Fruit fly (Drosophila melanogaster) whole organism: Measurements from ENCODE around the gene PMP34.

Experiments
- CG8478 ChIP-seq: fragments of >200 bp; optimal IDR thresholded peaks from 2 replicates; lab custom pipeline; 2018; ENCODE audit warnings: inconsistent platforms
- Dll ChIP-seq: fragments of >200 bp; optimal IDR thresholded peaks from 2 replicates; lab custom pipeline; 2017
- EcR ChIP-seq, 2 experiments: fragments of >200 bp; optimal IDR thresholded peaks; 2 replicates each; lab custom pipeline; 2017; ENCODE audit warnings: missing biosample characterization in 2 of 2, missing genetic modification characterization in 2 of 2, missing genetic modification reagents in 2 of 2
- pan ChIP-seq: fragments of >200 bp; optimal IDR thresholded peaks from 2 replicates; lab custom pipeline; 2017
- psq ChIP-seq: fragments of >200 bp; optimal IDR thresholded peaks from 2 replicates; lab custom pipeline; 2017
- usp ChIP-seq: fragments of >200 bp; optimal IDR thresholded peaks from 2 replicates; lab custom pipeline; 2017; ENCODE audit warnings: missing biosample characterization, missing genetic modification characterization, mixed read lengths

Gene PMP34

DNA sequence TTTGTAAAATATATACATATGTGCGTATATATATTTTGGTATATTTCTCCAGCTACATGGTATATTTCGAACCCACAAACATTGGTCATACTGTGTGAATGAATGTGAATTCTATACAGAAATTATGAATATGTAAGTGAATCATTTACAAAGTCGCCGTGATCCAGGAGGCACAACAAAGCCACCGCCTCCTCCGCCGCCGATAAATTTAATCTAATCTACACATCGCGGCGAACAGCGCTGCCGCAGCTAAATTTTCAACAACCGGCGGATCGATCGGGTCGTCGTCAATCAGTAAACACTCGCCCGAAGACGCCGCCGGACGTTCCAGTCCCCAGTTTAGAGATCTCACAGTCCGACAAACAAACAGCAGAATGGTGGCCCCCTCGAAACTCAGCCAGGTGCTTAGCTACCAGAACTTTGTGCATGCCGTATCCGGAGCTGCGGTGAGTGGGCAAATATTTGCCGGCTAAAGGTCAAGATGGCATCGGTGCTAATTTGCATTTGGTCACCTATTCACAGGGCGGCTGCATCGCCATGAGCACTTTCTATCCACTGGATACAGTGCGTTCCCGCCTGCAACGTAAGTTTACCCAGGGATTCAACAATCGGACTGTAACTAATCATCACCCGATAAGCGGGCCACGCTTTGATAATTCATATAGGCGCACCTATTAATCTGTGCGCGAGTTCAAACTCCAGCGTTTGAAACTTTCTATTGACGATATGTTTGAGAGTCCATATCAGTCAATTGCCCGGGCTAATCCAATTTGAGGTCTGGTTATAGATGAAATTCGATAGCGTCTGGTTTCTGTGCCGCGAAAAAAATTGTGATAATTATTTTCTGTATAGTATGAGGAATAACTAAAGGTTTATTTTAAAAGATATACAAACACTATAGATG, at the start of gene PMP34:
Gene PMP34 (plus strand): TSS at position 79 of the 904 bp plus-strand sequence.
- TF ChIP-seq pan (lab: Kevin White, UChicago) (no peak), usp (GFP tag; lab: Kevin White, UChicago) (no peak), psq (lab: Kevin White, UChicago) (no peak), Dll (no peak), CG8478 (lab: Kevin White, UChicago) (no peak), EcR (GFP tag; optimal IDR thresholded peaks at IDR 0.05; lab: Kevin White, UChicago) (no peak)

DNA sequence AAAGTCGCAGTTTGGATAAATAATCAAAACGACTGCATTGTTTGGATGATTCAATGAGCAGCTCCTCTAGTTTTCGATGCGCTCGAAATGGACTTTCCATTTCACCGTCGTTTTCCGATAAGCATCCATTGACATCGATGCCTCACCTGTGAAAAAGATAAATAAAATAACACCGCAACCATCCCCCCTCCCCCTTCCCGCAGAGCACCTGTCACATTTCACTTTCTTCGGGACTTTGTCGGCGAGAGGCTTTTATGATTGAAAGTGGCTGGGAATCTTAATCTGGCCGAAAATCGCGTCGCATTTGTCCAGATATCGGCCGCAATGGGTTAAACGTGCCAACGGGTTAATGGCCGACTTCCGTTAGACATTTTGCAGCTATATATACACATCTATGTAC, 49.3 kb upstream of the PMP34 start:
- no peak for TF ChIP-seq psq (lab: Kevin White, UChicago)

- TF ChIP-seq Dll (no peak), psq (lab: Kevin White, UChicago) (no peak), pan (lab: Kevin White, UChicago) (no peak), usp (GFP tag; lab: Kevin White, UChicago) (no peak), EcR (GFP tag; optimal IDR thresholded peaks at IDR 0.05; lab: Kevin White, UChicago) (no peak), CG8478 (lab: Kevin White, UChicago) (no peak)
These were observed 48.6 kb upstream of the PMP34 start for dm6 chr3L:4269920-4270319.

dm6 chr3L:4270949-4271827, 47.4 kb upstream of the PMP34 start:
- TF ChIP-seq EcR (GFP tag; optimal IDR thresholded peaks at IDR 0.05; lab: Kevin White, UChicago) (no peak), pan (lab: Kevin White, UChicago) (no peak), usp (GFP tag; lab: Kevin White, UChicago) (no peak), Dll (no peak), CG8478 (lab: Kevin White, UChicago) (no peak), psq (lab: Kevin White, UChicago) (no peak)

DNA sequence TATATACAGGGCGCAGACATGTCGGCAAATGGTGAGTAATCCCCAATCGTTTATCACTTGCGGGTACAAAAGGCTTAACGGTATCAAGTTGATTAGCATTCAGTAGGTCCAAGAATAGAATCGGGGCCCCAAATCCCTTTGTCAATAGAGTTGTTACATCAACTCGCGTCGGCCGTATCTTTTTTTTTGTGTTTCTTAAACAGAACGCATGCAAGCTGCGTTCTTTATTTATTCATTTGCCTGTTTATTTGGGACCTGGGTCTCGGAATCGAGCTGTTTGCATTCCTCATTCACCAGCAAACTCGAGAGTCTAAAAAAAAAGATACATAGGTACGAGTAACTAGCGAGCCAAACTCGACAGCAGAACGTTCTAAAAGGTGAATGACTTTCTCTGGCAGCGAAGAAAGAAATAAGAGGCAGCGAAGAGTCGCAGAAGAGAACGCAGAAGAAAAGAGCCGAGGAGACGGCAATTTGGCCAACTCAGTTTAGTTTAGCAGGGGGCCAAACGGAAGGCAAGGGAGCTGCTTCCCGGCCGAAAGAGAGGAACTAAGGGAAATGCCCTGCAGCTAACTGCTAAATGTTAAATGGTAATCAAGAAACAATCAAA, 46.3 kb upstream of the PMP34 start:
- TF ChIP-seq pan (lab: Kevin White, UChicago) (no peak), EcR (GFP tag; optimal IDR thresholded peaks at IDR 0.05; lab: Kevin White, UChicago) (peak; percentile 13 to 89)

DNA sequence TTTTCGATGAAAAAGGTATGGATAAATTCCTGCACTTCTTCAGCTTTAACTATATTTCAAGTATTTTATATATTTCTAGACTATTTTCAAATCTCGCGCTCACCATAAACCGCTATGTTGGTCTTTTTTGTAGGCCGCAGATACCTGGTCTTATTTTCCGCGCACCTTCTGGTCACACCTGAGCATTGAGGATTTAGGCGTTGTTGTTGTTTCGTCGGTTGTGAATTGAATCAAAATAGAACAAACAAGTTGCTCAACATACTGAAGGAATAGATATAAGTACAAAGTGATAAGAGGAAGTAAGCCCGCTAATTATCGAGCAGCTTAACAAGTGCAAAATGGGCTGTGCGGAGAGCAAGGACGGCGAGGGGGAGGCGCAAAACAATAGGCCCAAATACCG, 40.8 kb upstream of the PMP34 start, which contains the start of gene Ctl1:
Gene Ctl1 (plus strand): TSS at position 167 of the 400 bp plus-strand sequence.
- TF ChIP-seq usp (GFP tag; lab: Kevin White, UChicago) = no peak
- no peak for TF ChIP-seq CG8478 (lab: Kevin White, UChicago)
- no peak for TF ChIP-seq EcR (GFP tag; optimal IDR thresholded peaks at IDR 0.05; lab: Kevin White, UChicago)
- no peak for TF ChIP-seq pan (lab: Kevin White, UChicago)
- no peak for TF ChIP-seq Dll
- no peak for TF ChIP-seq psq (lab: Kevin White, UChicago)

- TF ChIP-seq Dll (no peak), CG8478 (lab: Kevin White, UChicago) (no peak), pan (lab: Kevin White, UChicago) (no peak), psq (lab: Kevin White, UChicago) (no peak), usp (GFP tag; lab: Kevin White, UChicago) (no peak), EcR (GFP tag; optimal IDR thresholded peaks at IDR 0.05; lab: Kevin White, UChicago) (no peak)
These were observed 35.9 kb upstream of the PMP34 start, which contains the start of gene CG11583 for dm6 chr3L:4282627-4283026. Gene CG11583 (minus strand): TSS chr3L:4282817.

DNA sequence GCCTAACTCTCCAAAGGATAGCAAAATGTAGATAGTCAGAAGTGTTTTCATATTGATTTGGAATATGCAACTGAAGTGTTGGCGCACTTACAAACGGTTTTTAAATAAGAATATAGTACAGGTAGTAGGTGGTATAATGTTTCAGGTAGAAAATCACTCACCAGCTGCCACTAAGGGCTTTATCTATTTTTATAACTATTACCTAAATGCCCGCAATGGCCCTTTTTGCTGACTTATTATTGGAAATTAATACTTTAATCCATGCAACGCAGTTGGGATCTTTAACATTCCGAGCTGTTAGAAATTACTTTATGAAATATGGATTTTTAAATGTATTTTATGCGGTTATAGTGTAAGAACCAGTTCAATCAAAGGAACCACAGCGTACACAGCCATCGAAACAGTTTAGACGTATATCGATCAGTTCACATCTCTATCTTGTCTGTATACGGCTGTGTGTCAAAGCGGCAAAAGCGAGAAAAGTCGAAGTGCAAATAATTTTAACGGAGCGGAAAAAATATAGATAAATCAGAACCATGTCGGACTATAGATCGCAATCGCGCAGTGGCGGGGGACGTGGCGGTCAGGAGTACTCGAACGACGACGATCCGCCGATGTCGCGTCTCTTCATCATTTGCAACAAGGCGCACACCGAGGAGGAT, 35.0 kb upstream of the PMP34 start, which contains the start of the genes srw and CG1316:
Gene srw (minus strand): TSS at position 51 of the 662 bp plus-strand sequence.
Gene CG1316 (plus strand): TSS at position 424 of the 662 bp plus-strand sequence.
- TF ChIP-seq EcR (GFP tag; optimal IDR thresholded peaks at IDR 0.05; lab: Kevin White, UChicago) (no peak), pan (lab: Kevin White, UChicago) (no peak), CG8478 (lab: Kevin White, UChicago) (no peak), psq (lab: Kevin White, UChicago) (no peak), usp (GFP tag; lab: Kevin White, UChicago) (no peak), Dll (no peak)

DNA sequence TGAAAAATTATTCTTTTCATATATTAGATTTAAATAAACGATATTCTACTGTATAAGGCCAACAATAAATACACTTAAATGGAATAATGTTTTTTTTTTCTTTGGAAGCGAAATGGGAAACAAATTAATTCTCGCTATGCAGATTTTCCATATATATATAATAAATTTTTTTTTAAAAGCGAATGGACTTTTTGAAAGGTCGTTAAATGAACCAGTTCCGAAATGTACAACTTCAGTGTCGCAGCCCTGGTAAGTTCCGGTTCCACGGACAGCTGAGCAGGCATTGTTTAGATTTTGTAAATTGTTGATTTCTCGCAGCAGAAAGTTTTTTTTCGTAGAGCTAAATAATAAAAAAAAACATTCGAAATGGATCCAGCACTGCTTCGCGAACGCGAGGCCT, 31.8 kb upstream of the PMP34 start, which contains the start of gene TfIIEbeta:
Gene TfIIEbeta (plus strand): TSS at position 255 of the 400 bp plus-strand sequence.
- TF ChIP-seq Dll (no peak), pan (lab: Kevin White, UChicago) (no peak), psq (lab: Kevin White, UChicago) (no peak), usp (GFP tag; lab: Kevin White, UChicago) (no peak), CG8478 (lab: Kevin White, UChicago) (no peak), EcR (GFP tag; optimal IDR thresholded peaks at IDR 0.05; lab: Kevin White, UChicago) (no peak)

DNA sequence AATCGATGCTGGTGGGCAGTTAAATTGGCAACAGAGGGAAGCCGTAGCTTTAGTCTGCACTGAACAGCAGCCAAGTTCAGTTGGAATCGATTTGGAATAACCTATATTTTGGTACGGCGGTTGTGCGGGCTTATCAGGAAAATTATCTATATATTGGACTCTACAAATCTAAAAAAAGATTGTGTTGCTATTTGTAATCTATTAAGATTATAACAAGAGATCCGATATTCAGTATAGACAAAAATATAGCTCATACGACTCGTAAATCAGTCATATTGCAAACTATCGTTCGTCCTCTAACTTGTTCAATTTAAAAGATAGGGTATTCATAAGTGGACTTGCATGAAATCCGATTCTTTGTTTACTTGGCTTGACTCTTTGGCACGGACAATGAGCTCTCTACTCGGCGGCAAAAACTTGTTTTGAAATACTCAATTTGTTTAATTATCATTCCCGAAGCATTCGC, 29.9 kb upstream of the PMP34 start, which contains the start of gene Hexo1:
Gene Hexo1 (plus strand): TSS at position 51 of the 466 bp plus-strand sequence.
- TF ChIP-seq Dll = no peak
- TF ChIP-seq EcR (GFP tag; optimal IDR thresholded peaks at IDR 0.05; lab: Kevin White, UChicago) = no peak
- no peak for TF ChIP-seq CG8478 (lab: Kevin White, UChicago)
- TF ChIP-seq pan (lab: Kevin White, UChicago) = no peak
- no peak for TF ChIP-seq psq (lab: Kevin White, UChicago)
- TF ChIP-seq usp (GFP tag; lab: Kevin White, UChicago) = no peak
